Worm (Caenorhabditis elegans) whole organism, midembryonic: ENCODE results near the gene ztf-8.

Experiments
- T22C8.4 ChIP-seq: fragments of 200-800 bp; sonication (Bioruptor generic); IDR thresholded peaks from 2 replicates; pipeline ENCODE4 v1.3.6; 2022; ENCODE audit warnings: missing genetic modification characterization, missing compliant biosample characterization
- cog-1 ChIP-seq: sonication (generic microtip); optimal IDR thresholded peaks from 2 replicates; lab custom pipeline; 2016; ENCODE audit warnings: missing genetic modification characterization, missing compliant biosample characterization
- flt-1 ChIP-seq: fragments of 200-800 bp; sonication (Bioruptor generic); IDR thresholded peaks from 2 replicates; pipeline ENCODE4 v1.3.6; 2022; ENCODE audit warnings: missing genetic modification characterization, missing compliant biosample characterization
- klf-2 ChIP-seq: fragments of 200-800 bp; sonication (Bioruptor generic); conservative IDR thresholded peaks from 2 replicates; pipeline ENCODE4 v1.3.6; 2022; ENCODE audit warnings: missing genetic modification reagents, missing genetic modification characterization, missing compliant biosample characterization
- med-1 ChIP-seq: sonication (generic microtip); optimal IDR thresholded peaks from 2 replicates; lab custom pipeline; 2017; ENCODE audit warnings: missing genetic modification characterization, mild to moderate bottlenecking, missing compliant biosample characterization, antibody characterized with exemption, missing genetic modification reagents; ENCODE audit not compliant: insufficient read depth
- ref-1 ChIP-seq: fragments of 200-800 bp; sonication (Bioruptor generic); conservative IDR thresholded peaks from 2 replicates; pipeline ENCODE4 v1.3.6; 2022; ENCODE audit warnings: missing genetic modification reagents, missing genetic modification characterization, missing compliant biosample characterization
- tab-1 ChIP-seq: fragments of 200-800 bp; sonication (Bioruptor generic); IDR thresholded peaks from 2 replicates; pipeline ENCODE4 v1.3.6; 2022; ENCODE audit warnings: missing genetic modification characterization, missing compliant biosample characterization
- ztf-23 ChIP-seq: fragments of 200-800 bp; sonication (Bioruptor generic); IDR thresholded peaks from 2 replicates; pipeline ENCODE4 v1.3.6; 2022; ENCODE audit warnings: missing genetic modification reagents, missing genetic modification characterization, missing compliant biosample characterization
- ztf-29 ChIP-seq: fragments of 200-800 bp; sonication (Bioruptor generic); IDR thresholded peaks from 2 replicates; pipeline ENCODE4 v1.3.6; 2022; ENCODE audit warnings: missing genetic modification reagents, missing genetic modification characterization, missing compliant biosample characterization

ztf-8 gene

DNA sequence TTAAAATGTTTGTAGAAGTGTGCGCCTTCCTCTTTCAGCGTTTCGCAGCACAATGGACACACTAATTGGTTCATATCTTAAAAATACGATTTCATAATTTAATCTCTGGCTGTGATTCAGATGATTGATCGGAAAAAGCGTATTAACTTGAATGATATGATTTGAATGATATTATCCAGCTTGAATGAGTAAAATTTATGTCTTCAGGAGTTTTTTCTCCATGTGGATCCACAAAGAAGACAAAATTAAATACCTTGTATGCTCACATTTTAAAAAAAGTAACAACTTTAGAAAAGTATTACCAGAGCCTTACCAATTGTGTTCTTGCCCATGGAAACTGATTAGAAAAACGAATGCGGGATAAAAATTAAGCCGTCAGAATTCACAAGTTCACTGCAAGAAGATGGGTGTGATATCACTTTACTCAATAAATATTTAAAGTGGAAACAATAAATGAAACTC lies at the start of gene ztf-8:
ztf-8 (minus strand) TSS at position 76 of the 462 bp plus-strand sequence.
- TF ChIP-seq klf-2 (no peak), med-1 (no peak), T22C8.4 (no peak), tab-1 (GFP tag; lab: Robert Waterston, UW) (no peak), ref-1 (GFP tag; lab: Robert Waterston, UW) (no peak), cog-1 (tag; lab: Kevin White, UChicago) (no peak), ztf-23 (no peak)

DNA sequence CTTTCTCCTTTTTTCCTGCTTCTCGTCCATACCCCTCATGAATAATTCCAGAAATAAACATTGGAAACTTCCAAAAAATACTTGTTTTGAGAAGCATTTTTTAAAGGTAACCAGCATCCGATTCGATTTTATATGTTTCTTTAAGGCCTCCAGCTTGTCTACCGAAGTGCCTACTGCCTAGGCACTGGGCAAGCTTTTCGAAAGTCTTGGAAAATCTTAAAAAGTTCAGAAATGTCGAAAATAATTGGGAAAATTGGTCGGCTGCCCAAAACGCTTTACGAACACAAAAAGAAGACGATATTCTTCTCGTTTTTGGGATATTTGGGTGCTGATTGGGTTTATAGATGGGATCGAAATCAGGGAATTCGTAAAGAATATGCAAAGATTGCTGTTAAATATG lies 48.4 kb upstream of the ztf-8 start, which contains the start of gene F52C9.3:
F52C9.3 (plus strand) TSS at position 225 of the 400 bp plus-strand sequence.
- TF ChIP-seq ref-1 (GFP tag; lab: Robert Waterston, UW), result no peak
- no peak for TF ChIP-seq flt-1 (GFP tag; lab: Robert Waterston, UW)
- no peak for TF ChIP-seq klf-2
- TF ChIP-seq cog-1 (tag; lab: Kevin White, UChicago), result no peak
- TF ChIP-seq ztf-29 (GFP tag; lab: Robert Waterston, UW), result no peak
- no peak for TF ChIP-seq T22C8.4
- TF ChIP-seq tab-1 (GFP tag; lab: Robert Waterston, UW), result no peak
- TF ChIP-seq ztf-23, result no peak
- no peak for TF ChIP-seq med-1

ce11 chrIII:5318610-5319009 lies 45.3 kb upstream of the ztf-8 start:
- TF ChIP-seq klf-2, result no peak

DNA sequence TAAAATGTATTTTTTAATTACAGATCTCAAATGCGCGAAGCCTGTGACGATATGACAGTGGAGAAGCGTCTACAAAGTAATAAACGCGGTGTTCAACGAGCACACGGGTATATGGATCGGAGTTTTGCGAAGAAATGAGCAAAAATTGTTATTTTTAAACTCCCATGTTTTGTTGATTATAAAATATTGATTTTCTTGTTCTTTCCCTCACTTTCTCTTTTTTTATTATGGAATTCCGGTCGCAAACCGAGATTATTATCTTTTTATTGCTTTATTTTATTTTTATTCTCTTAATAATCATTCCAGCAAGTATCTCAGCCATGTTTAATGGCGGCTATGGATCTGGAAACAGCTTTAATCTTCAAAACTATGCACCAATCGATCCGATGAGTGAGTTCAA lies 37.7 kb upstream of the ztf-8 start, which contains the start of gene pqe-1:
pqe-1 (plus strand) TSS at position 301 of the 400 bp plus-strand sequence.
- TF ChIP-seq med-1, result no peak
- TF ChIP-seq tab-1 (GFP tag; lab: Robert Waterston, UW), result no peak
- no peak for TF ChIP-seq ztf-29 (GFP tag; lab: Robert Waterston, UW)
- no peak for TF ChIP-seq cog-1 (tag; lab: Kevin White, UChicago)
- TF ChIP-seq flt-1 (GFP tag; lab: Robert Waterston, UW), result no peak
- TF ChIP-seq klf-2, result no peak
- TF ChIP-seq T22C8.4, result no peak
- TF ChIP-seq ref-1 (GFP tag; lab: Robert Waterston, UW), result no peak
- no peak for TF ChIP-seq ztf-23

DNA sequence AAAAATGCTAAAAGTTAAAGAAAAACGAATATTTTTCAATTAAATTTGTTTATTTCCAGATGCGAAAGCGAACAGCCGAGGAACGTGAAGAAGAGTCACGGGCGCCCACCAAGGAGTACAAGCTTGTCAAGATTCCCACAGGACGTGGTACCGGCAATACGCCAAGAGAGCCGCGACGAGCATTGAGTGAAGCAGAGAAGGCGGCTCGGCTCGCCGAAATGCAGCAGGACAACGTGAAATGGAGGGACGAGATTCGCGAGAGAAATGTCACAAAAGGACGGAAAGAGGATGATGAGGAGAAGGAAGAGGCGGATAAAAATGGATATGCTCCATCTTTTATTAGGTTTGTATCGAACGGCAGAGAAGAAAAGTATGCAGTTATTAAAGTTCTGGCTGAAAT lies 37.1 kb upstream of the ztf-8 start:
- TF ChIP-seq flt-1 (GFP tag; lab: Robert Waterston, UW) (no peak), T22C8.4 (no peak), ztf-29 (GFP tag; lab: Robert Waterston, UW) (no peak), ref-1 (GFP tag; lab: Robert Waterston, UW) (no peak), cog-1 (tag; lab: Kevin White, UChicago) (no peak), klf-2 (no peak), ztf-23 (no peak), med-1 (no peak), tab-1 (GFP tag; lab: Robert Waterston, UW) (no peak)

DNA sequence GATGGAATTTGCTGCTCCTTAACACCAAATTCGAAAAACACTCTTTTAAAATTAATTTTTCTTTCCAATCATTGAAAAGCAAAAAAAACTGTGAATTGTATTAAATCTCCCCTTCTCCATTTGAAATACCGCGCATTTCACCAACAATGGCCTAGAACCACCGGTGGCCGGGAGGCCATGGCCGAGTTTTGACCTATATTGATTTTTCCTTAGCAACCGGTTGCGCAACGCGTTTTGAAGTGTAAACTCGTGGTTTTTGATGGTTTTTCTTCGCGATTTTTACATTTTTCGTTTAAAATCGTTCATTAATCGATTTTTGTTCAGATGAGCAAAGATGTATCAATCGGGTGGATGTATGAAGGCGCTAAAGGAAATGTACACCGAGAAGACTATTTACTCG lies 35.0 kb upstream of the ztf-8 start, which contains the start of gene mog-3:
mog-3 (plus strand) TSS at position 319 of the 400 bp plus-strand sequence.
- TF ChIP-seq tab-1 (GFP tag; lab: Robert Waterston, UW), result no peak
- TF ChIP-seq T22C8.4, result peak; percentile 94
- TF ChIP-seq med-1, result no peak
- TF ChIP-seq ztf-29 (GFP tag; lab: Robert Waterston, UW), result no peak
- no peak for TF ChIP-seq cog-1 (tag; lab: Kevin White, UChicago)
- no peak for TF ChIP-seq ref-1 (GFP tag; lab: Robert Waterston, UW)
- TF ChIP-seq klf-2, result peak; percentile 61; the same call in 1 of the 2 replicates
- TF ChIP-seq ztf-23, result peak; percentile 76
- peak; percentile 15; the same call in 1 of the 2 replicates for TF ChIP-seq flt-1 (GFP tag; lab: Robert Waterston, UW)

DNA sequence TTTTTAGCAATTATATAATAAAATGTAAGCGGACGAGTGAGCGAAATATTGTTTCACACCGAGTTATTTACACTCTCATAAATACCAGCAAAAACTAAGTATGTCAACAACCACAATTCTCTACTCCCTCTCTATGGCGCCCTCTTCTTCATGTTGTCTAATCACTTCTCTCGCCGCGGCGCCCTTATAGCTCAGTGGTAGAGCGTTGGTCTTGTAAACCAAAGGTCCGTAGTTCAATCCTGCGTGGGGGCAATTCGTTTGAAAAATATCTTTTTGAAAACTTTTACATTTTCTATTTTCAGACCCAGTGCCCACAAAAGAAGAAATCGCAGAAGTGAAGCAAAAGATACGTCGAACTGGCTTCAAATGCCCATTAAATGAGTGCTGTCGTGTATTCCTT lies 32.5 kb upstream of the ztf-8 start:
- TF ChIP-seq cog-1 (tag; lab: Kevin White, UChicago) (peak; percentile 49), tab-1 (GFP tag; lab: Robert Waterston, UW) (peak; percentile 85), klf-2 (peak; percentile 92), ztf-29 (GFP tag; lab: Robert Waterston, UW) (peak; percentile 77), ref-1 (GFP tag; lab: Robert Waterston, UW) (peak; percentile 67), ztf-23 (peak; percentile 92), med-1 (no peak), T22C8.4 (peak; percentile 77; the same call in 1 of the 2 replicates), flt-1 (GFP tag; lab: Robert Waterston, UW) (peak; percentile 74)

DNA sequence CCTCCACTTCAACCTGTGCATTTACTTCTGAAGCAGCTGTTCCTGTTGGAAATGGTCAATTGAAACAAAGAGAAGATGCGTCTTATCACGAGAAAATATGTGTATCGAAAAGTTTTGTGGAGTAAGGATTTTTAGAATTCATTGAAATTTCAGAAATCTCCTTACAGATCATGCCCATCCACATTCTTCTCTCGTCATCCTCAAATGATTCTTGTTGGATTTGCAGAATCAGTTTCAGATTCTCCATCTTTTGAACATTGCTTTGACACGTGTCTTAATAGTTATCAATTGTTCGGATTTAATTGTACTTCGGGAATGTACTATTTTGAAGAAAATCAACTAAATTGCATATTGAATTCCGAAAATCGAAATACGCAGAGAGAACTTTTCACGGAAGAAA lies 30.8 kb upstream of the ztf-8 start:
- TF ChIP-seq med-1 (no peak), T22C8.4 (no peak), ref-1 (GFP tag; lab: Robert Waterston, UW) (no peak), cog-1 (tag; lab: Kevin White, UChicago) (no peak), ztf-29 (GFP tag; lab: Robert Waterston, UW) (no peak), flt-1 (GFP tag; lab: Robert Waterston, UW) (no peak), tab-1 (GFP tag; lab: Robert Waterston, UW) (no peak), ztf-23 (no peak)

ce11 chrIII:5301786-5302268 lies 28.6 kb upstream of the ztf-8 start, which contains the start of the genes T15B12.2 and F52C9.5:
TSS of gene T15B12.2 (minus strand) at chrIII:5301886.
TSS of gene F52C9.5 (plus strand) at chrIII:5302218.
- TF ChIP-seq tab-1 (GFP tag; lab: Robert Waterston, UW) (no peak), ztf-23 (no peak), ref-1 (GFP tag; lab: Robert Waterston, UW) (no peak), klf-2 (no peak), flt-1 (GFP tag; lab: Robert Waterston, UW) (no peak), ztf-29 (GFP tag; lab: Robert Waterston, UW) (no peak), med-1 (no peak), cog-1 (tag; lab: Kevin White, UChicago) (no peak), T22C8.4 (no peak)

- peak; percentile 71 for TF ChIP-seq med-1
- TF ChIP-seq klf-2, result peak; percentile 92
- TF ChIP-seq flt-1 (GFP tag; lab: Robert Waterston, UW), result peak; percentile 96
- peak; percentile 95 for TF ChIP-seq ztf-23
- TF ChIP-seq tab-1 (GFP tag; lab: Robert Waterston, UW), result peak; percentile 95
- TF ChIP-seq T22C8.4, result peak; percentile 94
- peak; percentile 78 for TF ChIP-seq cog-1 (tag; lab: Kevin White, UChicago)
- TF ChIP-seq ztf-29 (GFP tag; lab: Robert Waterston, UW), result peak; percentile 95
- peak; percentile 88 for TF ChIP-seq ref-1 (GFP tag; lab: Robert Waterston, UW)
Measured at ce11 chrIII:5294867-5295266, 21.6 kb upstream of the ztf-8 start.
